Fruit fly (Drosophila melanogaster) Kc167 (cell line): ENCODE measurements around the gene Rpn12R.

Experiments
- Sin3A ChIP-seq: fragments of >200 bp; optimal IDR thresholded peaks from 2 replicates; lab custom pipeline; 2018; ENCODE audit warnings: missing external identifiers
- h ChIP-seq: fragments of >200 bp; optimal IDR thresholded peaks from 3 replicates; lab custom pipeline; 2018; ENCODE audit warnings: missing external identifiers
- insv ChIP-seq: fragments of >200 bp; optimal IDR thresholded peaks from 3 replicates; lab custom pipeline; 2018; ENCODE audit warnings: missing external identifiers
- psq ChIP-seq: fragments of >200 bp; optimal IDR thresholded peaks from 2 replicates; lab custom pipeline; 2017; ENCODE audit warnings: missing external identifiers
- ttk ChIP-seq: sonication (Bioruptor generic); optimal IDR thresholded peaks from 2 replicates; lab custom pipeline; 2017; ENCODE audit warnings: missing external identifiers

DNA sequence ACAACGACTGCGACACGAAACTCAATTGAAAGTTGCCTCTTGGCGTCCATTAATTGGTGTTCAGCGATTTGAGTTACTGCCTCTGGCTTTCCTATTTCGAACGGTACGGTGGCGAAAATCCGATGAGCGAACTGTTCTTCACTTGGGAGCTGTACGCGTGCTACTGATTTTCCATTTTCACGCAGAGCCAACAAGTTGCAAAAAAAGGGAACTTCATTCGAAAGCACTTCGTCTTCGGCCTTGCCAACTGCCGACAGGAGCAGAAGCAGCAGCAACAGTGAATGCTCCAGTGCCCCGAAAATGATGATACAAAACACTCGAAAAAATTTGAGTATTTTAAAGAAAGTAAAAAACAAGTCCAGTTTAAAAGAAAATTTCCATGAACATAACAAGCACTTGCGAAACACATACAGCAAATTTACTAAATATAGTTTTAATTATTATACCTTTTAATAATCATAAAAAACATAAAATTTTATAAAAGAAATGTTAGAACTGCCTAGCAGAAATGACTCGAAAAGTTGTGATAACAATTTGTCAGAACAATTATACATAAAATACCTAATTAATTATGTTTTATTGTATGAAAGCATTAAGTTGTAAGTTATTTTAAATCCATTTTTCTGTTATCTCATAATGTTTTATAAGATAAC, 8.2 kb downstream of the Rpn12R start:
- TF ChIP-seq psq (lab: Kevin White, UChicago) (no peak), h (no peak), insv (lab: Kevin White, UChicago) (no peak), Sin3A (no peak), ttk (lab: Kevin White, UChicago) (no peak)
